Worm (Caenorhabditis elegans): Measurements from ENCODE around the gene ncs-1.

- TF ChIP-seq die-1 (tag; optimal IDR thresholded peaks at IDR 0.05): no peak
- no peak for TF ChIP-seq ztf-3 (GFP tag; optimal IDR thresholded peaks at IDR 0.05)
- no peak for TF ChIP-seq pha-4 (tag; optimal IDR thresholded peaks at IDR 0.05)
- no peak for TF ChIP-seq lin-54 (GFP tag; optimal IDR thresholded peaks at IDR 0.05)
- TF ChIP-seq sptf-2 (GFP tag; optimal IDR thresholded peaks at IDR 0.05): no peak
- no peak for TF ChIP-seq ztf-26 (tag; optimal IDR thresholded peaks at IDR 0.05)
Measured at ce11 chrX:918097-918496, 45.0 kb downstream of the ncs-1 start, which contains the start of gene F35H12.5.
